Fruit fly (Drosophila melanogaster): ENCODE results near the gene yata.
A peak's percentile ranks its signal among the peaks of the same experiment; 100 is the strongest.

yata gene

DNA sequence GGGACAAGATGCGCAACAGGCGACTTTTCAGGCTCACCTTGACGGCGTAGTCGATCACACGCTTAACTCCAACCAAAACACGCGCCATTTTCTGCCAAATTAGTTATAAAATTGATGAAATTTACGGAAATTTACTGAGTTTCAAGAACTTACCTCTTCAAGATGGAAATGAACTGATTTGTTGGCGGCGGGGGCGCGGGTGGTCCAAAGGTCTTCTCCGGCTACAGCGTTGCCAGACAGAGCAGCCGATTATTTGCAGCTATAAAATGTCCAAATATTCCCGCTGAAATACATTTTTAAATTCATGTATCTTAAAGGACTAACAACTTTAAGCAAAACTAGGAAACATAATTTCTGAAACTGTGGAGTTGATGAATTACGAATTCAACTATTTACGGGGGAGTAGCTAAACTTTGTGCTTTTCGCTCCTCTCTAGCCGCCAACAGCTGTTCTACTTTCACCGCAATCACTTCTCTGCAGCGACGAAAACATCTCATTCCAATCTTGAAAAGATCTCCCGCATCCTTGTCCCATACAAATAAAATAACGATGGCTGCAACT, 53.8 kb downstream of the yata start, which contains the start of the genes Etfb and CG7789 (continued):
- TF ChIP-seq CG17912 (GFP tag; optimal IDR thresholded peaks at IDR 0.05) (peak; percentile 46), CG11695 (GFP tag; IDR thresholded peaks at IDR 0.05) (peak; percentile 80), Sry-β (GFP tag; optimal IDR thresholded peaks at IDR 0.05) (peak; percentile 83), Ets65A (GFP tag) (peak; percentile 95), gt (GFP tag; IDR thresholded peaks at IDR 0.05) (no peak), CG33213 (GFP tag; optimal IDR thresholded peaks at IDR 0.05) (peak; percentile 73), usp (GFP tag; optimal IDR thresholded peaks at IDR 0.05) (no peak), CrebB (tag; optimal IDR thresholded peaks at IDR 0.05) (peak; percentile 73), E2f1 (GFP tag; IDR thresholded peaks at IDR 0.05) (peak; percentile 73), CG12744 (GFP tag; optimal IDR thresholded peaks at IDR 0.05) (peak; percentile 55), pros (GFP tag; optimal IDR thresholded peaks at IDR 0.05) (no peak), CG10366 (GFP tag; IDR thresholded peaks at IDR 0.05) (peak; percentile 78), GATAe (GFP tag; conservative IDR thresholded peaks at IDR 0.05) (peak; percentile 59; the same call in 1 of the 2 replicates), CG15269 (tag; optimal IDR thresholded peaks at IDR 0.05) (no peak), CG13296 (GFP tag; optimal IDR thresholded peaks at IDR 0.05) (no peak), row (GFP tag; IDR thresholded peaks at IDR 0.05) (peak; percentile 93), CG6854 (GFP tag; optimal IDR thresholded peaks at IDR 0.05) (peak; percentile 0), Side (GFP tag; optimal IDR thresholded peaks at IDR 0.05) (peak; percentile 52), unc-4 (GFP tag; IDR thresholded peaks at IDR 0.05; ENCODE audit: partially characterized antibody) (peak; percentile 88), ATbp (GFP tag; optimal IDR thresholded peaks at IDR 0.05) (no peak), D19A (tag; optimal IDR thresholded peaks at IDR 0.05) (no peak), eve (GFP tag; optimal IDR thresholded peaks at IDR 0.05) (no peak), Deaf1 (tag; optimal IDR thresholded peaks at IDR 0.05) (no peak), CG10565 (GFP tag; optimal IDR thresholded peaks at IDR 0.05) (no peak), cad (GFP tag; optimal IDR thresholded peaks at IDR 0.05) (no peak), sug (tag; optimal IDR thresholded peaks at IDR 0.05) (no peak), CG12219 (GFP tag; optimal IDR thresholded peaks at IDR 0.05) (no peak), TFAM (GFP tag; optimal IDR thresholded peaks at IDR 0.05) (no peak), CG10267 (tag; optimal IDR thresholded peaks at IDR 0.05) (peak; percentile 37), aop (GFP tag; IDR thresholded peaks at IDR 0.05) (no peak), Fer1 (GFP tag; optimal IDR thresholded peaks at IDR 0.05) (peak; percentile 59), ind (GFP tag; optimal IDR thresholded peaks at IDR 0.05) (peak; percentile 69), tgo (GFP tag; IDR thresholded peaks at IDR 0.05) (peak; percentile 66), Tbp (GFP tag; optimal IDR thresholded peaks at IDR 0.05) (no peak), br (optimal IDR thresholded peaks at IDR 0.05) (no peak), Rx (GFP tag; IDR thresholded peaks at IDR 0.05) (peak; percentile 48; the same call in 1 of the 2 replicates), Lhr (GFP tag; optimal IDR thresholded peaks at IDR 0.05) (peak; percentile 25), Bgb (GFP tag; IDR thresholded peaks at IDR 0.05; ENCODE audit: partially characterized antibody) (peak; percentile 86), nerfin-2 (GFP tag; IDR thresholded peaks at IDR 0.05; ENCODE audit: partially characterized antibody) (peak; percentile 53; the same call in 1 of the 2 replicates), cg (GFP tag; optimal IDR thresholded peaks at IDR 0.05) (no peak), zf30C (GFP tag; optimal IDR thresholded peaks at IDR 0.05) (no peak), repo (GFP tag; optimal IDR thresholded peaks at IDR 0.05) (peak; percentile 54), HLH3B (GFP tag; IDR thresholded peaks at IDR 0.05) (peak; percentile 67), twi (tag; optimal IDR thresholded peaks at IDR 0.05) (peak; percentile 52), CG7839 (tag; optimal IDR thresholded peaks at IDR 0.05) (no peak), Blimp-1 (GFP tag; optimal IDR thresholded peaks at IDR 0.05) (no peak), Mrtf (GFP tag; IDR thresholded peaks at IDR 0.05) (peak; percentile 61; the same call in 2 of the 3 replicates), CG2129 (GFP tag; IDR thresholded peaks at IDR 0.05; ENCODE audit: partially characterized antibody) (peak; percentile 81), Hey (tag; optimal IDR thresholded peaks at IDR 0.05) (no peak), CG17359 (tag; optimal IDR thresholded peaks at IDR 0.05) (peak; percentile 39), ash1 (GFP tag; optimal IDR thresholded peaks at IDR 0.05) (no peak)

Measured in whole organism, embryonic.